Fruit fly (Drosophila melanogaster) whole organism, embryonic: ENCODE data around the gene CG31468.

ENCODE experiments used
- Bdp1 ChIP-seq: fragments of 200-800 bp; sonication (Bioruptor generic); optimal IDR thresholded peaks from 3 replicates; lab custom pipeline; 2016; ENCODE audit warnings: missing biosample characterization, missing genetic modification characterization
- CG11560 ChIP-seq: fragments of 200-800 bp; sonication (Bioruptor generic); IDR thresholded peaks from 3 replicates; pipeline ENCODE4 v1.3.6; 2022; ENCODE audit warnings: missing biosample characterization, missing genetic modification characterization
- CG12659 ChIP-seq: fragments of 200-800 bp; sonication (Bioruptor generic); optimal IDR thresholded peaks from 3 replicates; lab custom pipeline; 2017; ENCODE audit warnings: mild to moderate bottlenecking, missing biosample characterization, missing genetic modification reagents, missing genetic modification characterization
- CG13287 ChIP-seq: fragments of 200-800 bp; sonication (Bioruptor generic); IDR thresholded peaks from 2 replicates; pipeline ENCODE4 v1.3.6; 2022; ENCODE audit warnings: missing biosample characterization, missing genetic modification characterization; ENCODE audit not compliant: partially characterized antibody
- CG15011 ChIP-seq: fragments of 200-800 bp; sonication (Bioruptor generic); optimal IDR thresholded peaks from 3 replicates; lab custom pipeline; 2018; ENCODE audit warnings: missing biosample characterization, mild to moderate bottlenecking, missing genetic modification characterization
- CG15479 ChIP-seq: fragments of 200-800 bp; sonication (Bioruptor generic); optimal IDR thresholded peaks from 3 replicates; lab custom pipeline; 2019; ENCODE audit warnings: missing biosample characterization, mild to moderate bottlenecking, missing genetic modification characterization, moderate library complexity
- CG15696 ChIP-seq: fragments of 200-800 bp; sonication (Bioruptor generic); optimal IDR thresholded peaks from 2 replicates; lab custom pipeline; 2019; ENCODE audit warnings: missing biosample characterization, mild to moderate bottlenecking, missing genetic modification characterization, moderate library complexity
- CG1603 ChIP-seq: fragments of 200-800 bp; sonication (Bioruptor generic); optimal IDR thresholded peaks from 2 replicates; lab custom pipeline; 2019; ENCODE audit warnings: missing biosample characterization, mild to moderate bottlenecking, missing genetic modification characterization, moderate library complexity
- CG16813 ChIP-seq: fragments of 200-800 bp; sonication (Bioruptor generic); IDR thresholded peaks from 3 replicates; pipeline ENCODE4 v1.3.6; 2022; ENCODE audit warnings: missing biosample characterization, missing genetic modification characterization; ENCODE audit not compliant: partially characterized antibody
- CG17829 ChIP-seq: fragments of 200-800 bp; optimal IDR thresholded peaks from 2 replicates; lab custom pipeline; 2019; ENCODE audit warnings: missing biosample characterization, mild to moderate bottlenecking, missing genetic modification characterization, moderate library complexity
- CG18011 ChIP-seq: fragments of 200-800 bp; sonication (Bioruptor generic); optimal IDR thresholded peaks from 2 replicates; lab custom pipeline; 2017; ENCODE audit warnings: missing biosample characterization, missing genetic modification characterization, mild to moderate bottlenecking, moderate library complexity, missing genotype
- CG2712 ChIP-seq: fragments of 200-800 bp; optimal IDR thresholded peaks from 3 replicates; lab custom pipeline; 2019; ENCODE audit warnings: missing biosample characterization, mild to moderate bottlenecking, missing genetic modification characterization, moderate library complexity
- CG30431 ChIP-seq: fragments of 200-800 bp; sonication (Bioruptor generic); optimal IDR thresholded peaks from 2 replicates; lab custom pipeline; 2017; ENCODE audit warnings: missing biosample characterization, missing genetic modification characterization
- CG31365 ChIP-seq: fragments of 200-800 bp; sonication (Bioruptor generic); optimal IDR thresholded peaks from 2 replicates; lab custom pipeline; 2018; ENCODE audit warnings: missing biosample characterization, mild to moderate bottlenecking, missing genetic modification characterization
- CG32772 ChIP-seq: fragments of 200-800 bp; sonication (Bioruptor generic); IDR thresholded peaks from 2 replicates; pipeline ENCODE4 v1.3.6; 2022; ENCODE audit warnings: missing biosample characterization, missing genetic modification characterization
- CG33213 ChIP-seq: fragments of 200-800 bp; sonication (Bioruptor generic); optimal IDR thresholded peaks from 3 replicates; lab custom pipeline; 2016; ENCODE audit warnings: missing biosample characterization, missing genetic modification characterization
- CG34224 ChIP-seq: fragments of 200-800 bp; sonication (Bioruptor generic); IDR thresholded peaks from 3 replicates; pipeline ENCODE4 v1.3.6; 2022; ENCODE audit warnings: missing biosample characterization, missing genetic modification characterization; ENCODE audit not compliant: partially characterized antibody
- CG3726 ChIP-seq: fragments of 200-800 bp; sonication (Bioruptor generic); IDR thresholded peaks from 3 replicates; pipeline ENCODE4, ENCODE4 v1.3.6; 2022; ENCODE audit warnings: missing biosample characterization, missing genetic modification characterization
- CG4424 ChIP-seq: fragments of 200-800 bp; sonication (Bioruptor generic); optimal IDR thresholded peaks from 3 replicates; lab custom pipeline; 2016; ENCODE audit warnings: missing biosample characterization, missing genetic modification characterization
- CG4617 ChIP-seq: fragments of 200-800 bp; sonication (Bioruptor generic); optimal IDR thresholded peaks from 3 replicates; lab custom pipeline; 2016; ENCODE audit warnings: missing biosample characterization, missing genetic modification characterization, borderline replicate concordance
- CG7963 ChIP-seq: fragments of 200-800 bp; sonication (Bioruptor generic); IDR thresholded peaks from 3 replicates; pipeline ENCODE4 v1.3.6; 2022; ENCODE audit warnings: missing biosample characterization, missing genetic modification characterization; ENCODE audit not compliant: partially characterized antibody
- CG8359 ChIP-seq: fragments of 200-800 bp; sonication (Bioruptor generic); optimal IDR thresholded peaks from 2 replicates; lab custom pipeline; 2017; ENCODE audit warnings: missing biosample characterization, mild to moderate bottlenecking, missing genetic modification characterization, borderline replicate concordance
- CG8388 ChIP-seq: fragments of 200-800 bp; sonication (Bioruptor generic); optimal IDR thresholded peaks from 2 replicates; lab custom pipeline; 2019; ENCODE audit warnings: missing biosample characterization, mild to moderate bottlenecking, missing genetic modification characterization, moderate library complexity
- CHES-1-like ChIP-seq: fragments of 200-800 bp; sonication (Bioruptor generic); optimal IDR thresholded peaks from 2 replicates; lab custom pipeline; 2016; ENCODE audit warnings: missing biosample characterization, missing genetic modification characterization
- CTCF ChIP-seq: fragments of 200-800 bp; sonication (Bioruptor generic); optimal IDR thresholded peaks from 2 replicates; lab custom pipeline; 2017; ENCODE audit warnings: missing biosample characterization, mild to moderate bottlenecking, missing genetic modification characterization, moderate library complexity
- Drgx ChIP-seq: fragments of 200-800 bp; sonication (Bioruptor generic); IDR thresholded peaks from 2 replicates; pipeline ENCODE4 v1.3.6; 2022; ENCODE audit warnings: missing biosample characterization, missing genetic modification characterization
- MESR4 ChIP-seq: fragments of 200-800 bp; sonication (Bioruptor generic); optimal IDR thresholded peaks from 2 replicates; lab custom pipeline; 2018; ENCODE audit warnings: missing biosample characterization, mild to moderate bottlenecking, missing genetic modification characterization, moderate library complexity
- Opbp ChIP-seq: fragments of 200-800 bp; sonication (Bioruptor generic); IDR thresholded peaks from 3 replicates; pipeline ENCODE4 v1.3.6; 2022; ENCODE audit warnings: missing biosample characterization, missing genetic modification characterization; ENCODE audit not compliant: partially characterized antibody
- PHDP ChIP-seq: fragments of 200-800 bp; sonication (Bioruptor generic); optimal IDR thresholded peaks from 3 replicates; lab custom pipeline; 2018; ENCODE audit warnings: missing biosample characterization, mild to moderate bottlenecking, missing genetic modification characterization, moderate library complexity
- Sin3A ChIP-seq: fragments of >200 bp; optimal IDR thresholded peaks from 2 replicates; lab custom pipeline; 2018
- ase ChIP-seq: fragments of 200-800 bp; sonication (Bioruptor generic); IDR thresholded peaks from 3 replicates; pipeline ENCODE4 v1.3.6; 2022; ENCODE audit warnings: missing biosample characterization, missing genetic modification characterization
- ato ChIP-seq: fragments of 200-800 bp; sonication (Bioruptor generic); IDR thresholded peaks from 2 replicates; pipeline ENCODE4 v1.3.6; 2022; ENCODE audit warnings: missing biosample characterization, missing genetic modification characterization; ENCODE audit not compliant: partially characterized antibody
- bigmax ChIP-seq: fragments of 200-800 bp; sonication (Bioruptor generic); optimal IDR thresholded peaks from 2 replicates; lab custom pipeline; 2018; ENCODE audit warnings: missing biosample characterization, mild to moderate bottlenecking, missing genetic modification characterization
- cad ChIP-seq: fragments of >200 bp; optimal IDR thresholded peaks from 2 replicates; lab custom pipeline; 2017; ENCODE audit warnings: missing biosample characterization, missing genetic modification characterization
- chm ChIP-seq: fragments of 200-800 bp; sonication (Bioruptor generic); IDR thresholded peaks from 2 replicates; pipeline ENCODE4 v1.3.6; 2022; ENCODE audit warnings: missing biosample characterization, missing genetic modification characterization
- chn ChIP-seq: fragments of 200-800 bp; sonication (Bioruptor generic); optimal IDR thresholded peaks from 2 replicates; lab custom pipeline; 2016; ENCODE audit warnings: missing biosample characterization, missing genetic modification characterization
- en ChIP-seq: fragments of 200-800 bp; sonication (Bioruptor generic); optimal IDR thresholded peaks from 2 replicates; lab custom pipeline; 2016; ENCODE audit warnings: missing biosample characterization, missing genetic modification characterization
- fu2 ChIP-seq: fragments of 200-800 bp; sonication (Bioruptor generic); optimal IDR thresholded peaks from 2 replicates; lab custom pipeline; 2016; ENCODE audit warnings: missing biosample characterization, missing genetic modification characterization
- gcm2 ChIP-seq: fragments of 200-800 bp; sonication (Bioruptor generic); optimal IDR thresholded peaks from 2 replicates; lab custom pipeline; 2016; ENCODE audit warnings: missing biosample characterization, missing genetic modification characterization
- onecut ChIP-seq: fragments of 200-800 bp; sonication (Bioruptor generic); IDR thresholded peaks from 2 replicates; pipeline ENCODE4 v1.3.6; 2022; ENCODE audit warnings: missing biosample characterization, missing genetic modification characterization
- pfk ChIP-seq: fragments of 200-800 bp; sonication (Bioruptor generic); optimal IDR thresholded peaks from 2 replicates; lab custom pipeline; 2018; ENCODE audit warnings: missing biosample characterization, mild to moderate bottlenecking, missing genetic modification characterization, moderate library complexity
- sens-2 ChIP-seq: fragments of 200-800 bp; sonication (Bioruptor generic); IDR thresholded peaks from 2 replicates; pipeline ENCODE4 v1.3.6; 2022; ENCODE audit warnings: missing biosample characterization, missing genetic modification characterization
- so ChIP-seq: fragments of 200-800 bp; sonication (Bioruptor generic); IDR thresholded peaks from 3 replicates; pipeline ENCODE4 v1.3.6; 2022; ENCODE audit warnings: missing biosample characterization, missing genetic modification characterization
- tin ChIP-seq: fragments of 200-800 bp; sonication (Bioruptor generic); optimal IDR thresholded peaks from 3 replicates; lab custom pipeline; 2016; ENCODE audit warnings: missing biosample characterization, missing genetic modification characterization
- tll ChIP-seq, 2 experiments: fragments of 200-800 bp in 1 of 2; fragments of >200 bp in 1 of 2; sonication (Bioruptor generic) in 1 of 2; optimal IDR thresholded peaks; 2 replicates each; lab custom pipeline; 2017 to 2019; ENCODE audit warnings: missing biosample characterization in 2 of 2, missing genetic modification characterization in 2 of 2, mild to moderate bottlenecking in 1 of 2, moderate library complexity in 1 of 2
- toy ChIP-seq: fragments of 200-800 bp; sonication (Bioruptor generic); IDR thresholded peaks from 2 replicates; pipeline ENCODE4 v1.3.6; 2022; ENCODE audit warnings: missing biosample characterization, missing genetic modification characterization
- trh ChIP-seq: fragments of 200-800 bp; sonication (Bioruptor generic); optimal IDR thresholded peaks from 2 replicates; lab custom pipeline; 2016; ENCODE audit warnings: missing biosample characterization, missing genetic modification characterization
- usp ChIP-seq: fragments of >200 bp; optimal IDR thresholded peaks from 2 replicates; lab custom pipeline; 2017; ENCODE audit warnings: missing biosample characterization, missing genetic modification characterization
- zfh1 ChIP-seq: fragments of 200-800 bp; sonication (Bioruptor generic); IDR thresholded peaks from 3 replicates; pipeline ENCODE4 v1.3.6; 2022; ENCODE audit warnings: missing biosample characterization, missing genetic modification characterization

CG31468 gene

dm6 chr3R:23669401-23670216 lies 30.5 kb downstream of the CG31468 start, which contains the start of gene CG31145 (continued):
- TF ChIP-seq CHES-1-like (GFP tag; lab: Kevin White, UChicago) (peak; percentile 100), Bdp1 (peak; percentile 96), en (GFP tag; lab: Kevin White, UChicago) (peak; percentile 99), toy (GFP tag; lab: Robert Waterston, UW) (peak; percentile 97), CG18011 (GFP tag; lab: Kevin White, UChicago) (peak; percentile 94), gcm2 (GFP tag; lab: Kevin White, UChicago) (peak; percentile 100), chm (GFP tag; lab: Robert Waterston, UW) (peak; percentile 95), CG31365 (peak; percentile 92), zfh1 (peak; percentile 99), CG17829 (peak; percentile 99), CG8388 (GFP tag; lab: Kevin White, UChicago) (peak; percentile 99), CG33213 (peak; percentile 99), CG2712 (tag; lab: Kevin White, UChicago) (peak; percentile 99), CG7963 (GFP tag; lab: Robert Waterston, UW) (0 out of 3 replicates have a peak, but pooled peaks have one; percentile 47), CG12659 (GFP tag; lab: Kevin White, UChicago) (peak; percentile 100), pfk (GFP tag; lab: Kevin White, UChicago) (peak; percentile 47), PHDP (tag; lab: Kevin White, UChicago) (peak; percentile 100), tll (GFP tag; optimal IDR thresholded peaks at IDR 0.05; lab: Kevin White, UChicago) (peak; percentile 65 to 79), ato (peak; percentile 64; the same call in 1 of the 2 replicates), CG16813 (GFP tag; lab: Robert Waterston, UW) (0 out of 3 replicates have a peak, but pooled peaks have one; percentile 24), CG34224 (GFP tag; lab: Robert Waterston, UW) (peak; percentile 34; the same call in 2 of the 3 replicates), CG1603 (tag; lab: Kevin White, UChicago) (peak; percentile 98), CTCF (GFP tag; lab: Kevin White, UChicago) (peak; percentile 86), MESR4 (GFP tag; lab: Kevin White, UChicago) (peak; percentile 73), CG30431 (GFP tag; lab: Kevin White, UChicago) (peak; percentile 99), CG8359 (GFP tag; lab: Kevin White, UChicago) (peak; percentile 96), usp (GFP tag; lab: Kevin White, UChicago) (no peak), CG3726 (GFP tag; lab: Robert Waterston, UW) (peak; percentile 99), Opbp (GFP tag; lab: Robert Waterston, UW) (no peak), CG13287 (GFP tag; lab: Robert Waterston, UW) (peak; percentile 7; the same call in 1 of the 2 replicates), CG4617 (peak; percentile 99), onecut (GFP tag; lab: Robert Waterston, UW) (peak; percentile 97), trh (GFP tag; lab: Kevin White, UChicago) (peak; percentile 99), so (peak; percentile 99), ase (GFP tag; lab: Robert Waterston, UW) (peak; percentile 98), Sin3A (lab: Kevin White, UChicago) (no peak), bigmax (GFP tag; lab: Kevin White, UChicago) (peak; percentile 83), sens-2 (GFP tag; lab: Robert Waterston, UW) (peak; percentile 95), CG32772 (GFP tag; lab: Robert Waterston, UW) (peak; percentile 99), Drgx (GFP tag; lab: Robert Waterston, UW) (peak; percentile 99), fu2 (GFP tag; lab: Kevin White, UChicago) (peak; percentile 99), tin (GFP tag; lab: Kevin White, UChicago) (peak; percentile 99), CG15479 (peak; percentile 65), CG15011 (GFP tag; lab: Kevin White, UChicago) (peak; percentile 100), CG4424 (GFP tag; lab: Kevin White, UChicago) (peak; percentile 100), CG15696 (tag; lab: Kevin White, UChicago) (peak; percentile 93), chn (peak; percentile 99), CG11560 (peak; percentile 94), cad (no peak)
